Worm (Caenorhabditis elegans): ENCODE measurements around the gene C05D10.4.

DNA sequence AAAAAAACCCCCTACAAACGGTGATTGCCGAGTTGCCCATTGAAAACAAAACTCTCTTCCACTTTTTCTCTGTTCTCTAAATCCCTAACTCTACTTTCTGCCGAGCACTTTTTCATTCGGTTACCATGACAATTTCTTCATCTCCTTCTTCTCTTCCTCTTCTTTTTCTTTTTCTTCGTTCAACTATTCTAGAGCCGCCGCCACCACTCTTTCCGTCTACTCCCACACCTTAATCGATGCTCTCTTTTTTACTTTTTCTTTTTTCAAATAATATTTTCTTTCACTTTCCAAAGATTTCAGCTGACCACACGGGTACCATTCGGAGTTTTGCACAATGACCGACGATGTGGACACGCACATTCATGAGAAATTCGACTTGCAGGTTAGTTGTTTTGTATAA lies 35.1 kb downstream of the C05D10.4 start, which contains the start of gene mapk-15:
- TF ChIP-seq aly-1 (tag; optimal IDR thresholded peaks at IDR 0.05) (no peak), ets-7 (tag; optimal IDR thresholded peaks at IDR 0.05) (no peak), ama-1 (optimal IDR thresholded peaks at IDR 0.05) (no peak), scrt-1 (GFP tag; IDR thresholded peaks at IDR 0.05) (no peak), ceh-36 (tag; optimal IDR thresholded peaks at IDR 0.05) (no peak), B0310.2 (tag; optimal IDR thresholded peaks at IDR 0.05) (no peak), hmg-4 (GFP tag; optimal IDR thresholded peaks at IDR 0.05) (no peak), ceh-13 (GFP tag; optimal IDR thresholded peaks at IDR 0.05) (no peak)

Data from whole organism, early embryonic.